Fruit fly (Drosophila melanogaster): Measurements from ENCODE around the gene CenG1A.

The CenG1A gene

DNA sequence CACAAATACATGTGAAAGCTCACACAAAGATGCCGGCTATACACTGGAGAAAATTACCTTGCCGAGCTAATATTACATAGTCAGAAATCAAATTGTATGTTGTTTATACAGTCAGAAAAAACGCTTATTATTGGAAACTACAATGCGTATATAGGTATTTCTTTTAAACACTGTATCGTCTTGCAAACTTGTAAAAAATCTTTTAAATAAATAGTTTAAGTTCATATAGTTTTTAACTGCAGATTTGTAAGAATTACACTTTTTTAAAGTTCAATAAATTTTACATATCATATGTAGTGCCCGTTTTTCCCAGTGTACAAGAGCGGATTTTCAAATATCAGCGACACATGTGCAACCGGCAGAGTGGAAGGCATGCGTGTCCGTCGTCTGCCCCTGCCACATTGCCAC is 4.4 kb downstream of the CenG1A start (continued):
- peak; percentile 84 for TF ChIP-seq CG3032 (tag; optimal IDR thresholded peaks at IDR 0.05)
- TF ChIP-seq CG6854 (GFP tag; optimal IDR thresholded peaks at IDR 0.05) = peak; percentile 61
- peak; percentile 94 for TF ChIP-seq lz (GFP tag; optimal IDR thresholded peaks at IDR 0.05)
- peak; percentile 88 for TF ChIP-seq Ets21C (GFP tag; optimal IDR thresholded peaks at IDR 0.05)
- TF ChIP-seq CG9139 (GFP tag; optimal IDR thresholded peaks at IDR 0.05) = no peak
- peak; percentile 90 for TF ChIP-seq CG4318 (GFP tag; optimal IDR thresholded peaks at IDR 0.05)
- TF ChIP-seq CG6808 (GFP tag; optimal IDR thresholded peaks at IDR 0.05) = peak; percentile 79
- TF ChIP-seq Smox (GFP tag; optimal IDR thresholded peaks at IDR 0.05) = peak; percentile 93

DNA sequence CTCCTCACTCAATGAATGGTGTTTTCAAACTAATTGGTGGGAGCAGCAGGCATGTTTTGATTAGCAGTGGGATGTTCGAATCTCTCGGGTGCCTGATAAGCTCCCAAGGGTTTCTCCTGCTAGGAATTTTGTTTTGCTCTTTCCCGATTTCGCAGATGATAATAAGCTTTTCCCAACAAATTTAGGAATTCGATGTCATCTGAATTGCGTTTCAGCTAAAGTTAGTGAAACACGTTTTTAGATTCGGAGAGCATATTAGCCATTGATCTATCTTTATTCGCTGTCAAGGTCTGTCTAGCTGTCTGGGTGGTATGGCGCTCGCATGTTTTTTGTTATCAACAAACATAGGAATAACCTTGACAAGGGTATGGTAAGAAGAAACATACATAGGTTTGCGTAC is 6.1 kb downstream of the CenG1A start, which contains the start of gene CG33307:
TSS of gene CG33307 (minus strand) at position 13 of the 400 bp plus-strand sequence.
- no peak for TF ChIP-seq CG34406 (GFP tag; optimal IDR thresholded peaks at IDR 0.05)
- no peak for TF ChIP-seq Eip75B (GFP tag; optimal IDR thresholded peaks at IDR 0.05)
- TF ChIP-seq OdsH (GFP tag; optimal IDR thresholded peaks at IDR 0.05) = no peak
- no peak for TF ChIP-seq Eip78C (GFP tag)
- TF ChIP-seq CG11294 (GFP tag; IDR thresholded peaks at IDR 0.05) = no peak
- no peak for TF ChIP-seq Hr39 (GFP tag; optimal IDR thresholded peaks at IDR 0.05)
- TF ChIP-seq net (GFP tag; optimal IDR thresholded peaks at IDR 0.05) = no peak
- TF ChIP-seq Sox102F (GFP tag; optimal IDR thresholded peaks at IDR 0.05) = no peak
- TF ChIP-seq CG7368 (GFP tag; optimal IDR thresholded peaks at IDR 0.05) = no peak
- TF ChIP-seq CG6276 (GFP tag; optimal IDR thresholded peaks at IDR 0.05) = no peak
- no peak for TF ChIP-seq fd59A (GFP tag; optimal IDR thresholded peaks at IDR 0.05)
- no peak for TF ChIP-seq acj6 (GFP tag; optimal IDR thresholded peaks at IDR 0.05)
- no peak for TF ChIP-seq topi (GFP tag; optimal IDR thresholded peaks at IDR 0.05)

DNA sequence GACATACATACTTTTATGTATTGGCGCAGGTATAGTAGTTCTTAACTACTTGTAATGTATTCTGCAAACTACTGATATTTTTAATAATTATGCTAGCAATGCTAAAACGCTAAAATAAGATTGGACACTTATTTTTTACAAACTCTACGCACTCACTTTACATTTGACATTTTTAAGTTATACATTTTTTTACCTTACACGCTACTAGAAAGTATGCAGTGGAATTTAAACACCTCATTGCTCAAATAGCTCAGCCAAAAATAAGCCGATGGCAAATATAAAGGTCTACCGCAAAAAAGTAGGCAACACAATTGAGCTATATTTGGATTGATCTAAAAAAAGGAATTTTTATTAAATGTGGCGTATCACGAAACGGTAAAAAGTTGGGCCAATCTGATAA is 6.7 kb downstream of the CenG1A start:
- TF ChIP-seq CG9139 (GFP tag; optimal IDR thresholded peaks at IDR 0.05) = no peak
- no peak for TF ChIP-seq dsx (GFP tag; optimal IDR thresholded peaks at IDR 0.05; ENCODE audit: poor library complexity, severe bottlenecking)

DNA sequence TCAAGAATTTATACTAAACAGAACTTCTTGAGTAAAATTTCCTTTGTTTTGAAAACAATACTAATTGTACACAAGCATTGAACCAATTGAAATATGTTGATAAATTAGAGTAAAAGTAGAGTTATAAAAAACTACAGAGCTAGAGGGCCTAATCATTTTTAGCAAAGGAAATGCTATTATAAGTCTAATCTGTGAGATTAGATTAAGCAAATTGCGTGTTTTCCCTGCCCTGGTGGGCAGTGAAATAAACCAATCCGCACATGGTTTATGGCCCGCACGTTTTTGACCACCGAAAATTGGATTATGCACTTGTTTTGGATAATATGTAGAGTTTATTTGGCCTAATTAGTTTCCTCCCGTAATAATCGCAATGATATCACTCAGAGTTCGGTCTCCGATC is 7.2 kb downstream of the CenG1A start:
- TF ChIP-seq cyc (GFP tag; optimal IDR thresholded peaks at IDR 0.05) (no peak), fd85E (GFP tag; optimal IDR thresholded peaks at IDR 0.05) (no peak), Gug (GFP tag; IDR thresholded peaks at IDR 0.05) (no peak), vri (GFP tag; optimal IDR thresholded peaks at IDR 0.05) (no peak), Blimp-1 (GFP tag; optimal IDR thresholded peaks at IDR 0.05) (no peak), CG6792 (GFP tag; optimal IDR thresholded peaks at IDR 0.05) (no peak), CG4318 (GFP tag; optimal IDR thresholded peaks at IDR 0.05) (no peak), CG6808 (GFP tag; optimal IDR thresholded peaks at IDR 0.05) (no peak)

DNA sequence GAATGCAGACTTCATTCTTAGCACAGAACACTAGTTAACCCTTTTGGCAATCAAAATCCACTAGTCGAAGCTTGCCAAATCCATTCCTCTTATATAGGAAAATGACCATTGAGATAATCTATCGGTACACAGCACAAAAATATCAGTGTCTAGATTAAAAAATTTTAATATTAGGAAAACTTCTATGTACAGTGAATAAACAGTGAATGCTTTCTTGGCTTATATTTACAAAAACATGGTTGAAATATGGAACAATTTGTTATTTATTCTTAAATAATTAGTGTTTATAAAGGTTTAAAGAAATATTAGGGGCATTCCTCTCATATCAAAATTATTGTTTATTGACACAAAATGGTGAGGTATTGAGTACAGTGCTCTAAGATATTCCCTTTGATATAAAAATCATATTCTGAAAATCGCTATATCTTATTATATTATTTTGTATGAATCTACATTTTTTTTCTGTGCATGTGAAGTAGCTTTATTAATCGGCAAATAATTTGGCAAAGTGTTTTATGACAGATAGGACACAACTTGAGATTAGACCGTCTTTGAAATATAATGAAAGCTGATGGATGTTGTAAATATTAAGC is 8.4 kb downstream of the CenG1A start, which contains the start of gene CG33306:
TSS of gene CG33306 (minus strand) at position 51 of the 593 bp plus-strand sequence.
- TF ChIP-seq Ets96B (tag; optimal IDR thresholded peaks at IDR 0.05) = no peak
- no peak for TF ChIP-seq OdsH (GFP tag; optimal IDR thresholded peaks at IDR 0.05)
- TF ChIP-seq cyc (GFP tag; optimal IDR thresholded peaks at IDR 0.05) = peak; percentile 22
- no peak for TF ChIP-seq CG3032 (tag; optimal IDR thresholded peaks at IDR 0.05)
- no peak for TF ChIP-seq net (GFP tag; optimal IDR thresholded peaks at IDR 0.05)
- TF ChIP-seq topi (GFP tag; optimal IDR thresholded peaks at IDR 0.05) = peak; percentile 37
- no peak for TF ChIP-seq ss (GFP tag; optimal IDR thresholded peaks at IDR 0.05)
- TF ChIP-seq achi (GFP tag; optimal IDR thresholded peaks at IDR 0.05) = no peak
- no peak for TF ChIP-seq Ets21C (GFP tag; optimal IDR thresholded peaks at IDR 0.05)
- no peak for TF ChIP-seq fd59A (GFP tag; optimal IDR thresholded peaks at IDR 0.05)
- no peak for TF ChIP-seq CG10669 (GFP tag; optimal IDR thresholded peaks at IDR 0.05)
- no peak for TF ChIP-seq fkh (GFP tag; optimal IDR thresholded peaks at IDR 0.05)
- no peak for TF ChIP-seq CG6854 (GFP tag; optimal IDR thresholded peaks at IDR 0.05)
- no peak for TF ChIP-seq pdm3 (GFP tag; optimal IDR thresholded peaks at IDR 0.05)
- TF ChIP-seq CG11902 (GFP tag; optimal IDR thresholded peaks at IDR 0.05) = no peak
- TF ChIP-seq CG34406 (GFP tag; optimal IDR thresholded peaks at IDR 0.05) = no peak
- TF ChIP-seq salr (GFP tag; optimal IDR thresholded peaks at IDR 0.05) = no peak
- no peak for TF ChIP-seq CG6163 (GFP tag; IDR thresholded peaks at IDR 0.05)
- TF ChIP-seq CG6276 (GFP tag; optimal IDR thresholded peaks at IDR 0.05) = no peak
- TF ChIP-seq lz (GFP tag; optimal IDR thresholded peaks at IDR 0.05) = no peak
- no peak for TF ChIP-seq CG15336 (GFP tag; IDR thresholded peaks at IDR 0.05)
- TF ChIP-seq Lpt (GFP tag; optimal IDR thresholded peaks at IDR 0.05) = no peak
- TF ChIP-seq eg (GFP tag; IDR thresholded peaks at IDR 0.05) = no peak
- peak; percentile 42 for TF ChIP-seq svp (GFP tag)
- no peak for TF ChIP-seq CG7368 (GFP tag; optimal IDR thresholded peaks at IDR 0.05)
- TF ChIP-seq Sox14 (GFP tag; optimal IDR thresholded peaks at IDR 0.05) = no peak
- TF ChIP-seq Hr4 (GFP tag; optimal IDR thresholded peaks at IDR 0.05) = no peak

Measured in whole organism, prepupa.